Worm (Caenorhabditis elegans) whole organism, late embryonic: ENCODE measurements around the gene F32H5.1.

Experiments used
- C38D4.7 ChIP-seq: fragments of 200-800 bp; sonication (Bioruptor generic); optimal IDR thresholded peaks from 2 replicates; lab custom pipeline; 2018; ENCODE audit warnings: mild to moderate bottlenecking, missing genetic modification characterization, moderate library complexity, missing compliant biosample characterization
- K02D7.2 ChIP-seq: sonication (generic microtip); optimal IDR thresholded peaks from 2 replicates; lab custom pipeline; 2017; ENCODE audit warnings: mild to moderate bottlenecking, missing genetic modification characterization, missing compliant biosample characterization
- K09A11.1 ChIP-seq: sonication (generic microtip); optimal IDR thresholded peaks from 2 replicates; lab custom pipeline; 2017; ENCODE audit warnings: antibody characterized with exemption, mild to moderate bottlenecking, missing genetic modification characterization, missing compliant biosample characterization; ENCODE audit not compliant: insufficient read depth
- T23F11.4 ChIP-seq: fragments of 200-800 bp; sonication (Bioruptor generic); optimal IDR thresholded peaks from 2 replicates; lab custom pipeline; 2018; ENCODE audit warnings: mild to moderate bottlenecking, missing genetic modification characterization, missing compliant biosample characterization
- ahr-1 ChIP-seq: sonication (generic microtip); optimal IDR thresholded peaks from 2 replicates; lab custom pipeline; 2016; ENCODE audit warnings: missing genetic modification characterization, missing compliant biosample characterization
- ama-1 ChIP-seq: fragments of 150-350 bp; optimal IDR thresholded peaks from 2 replicates; lab custom pipeline; 2014
- ceh-14 ChIP-seq: sonication (generic microtip); optimal IDR thresholded peaks from 2 replicates; lab custom pipeline; 2016; ENCODE audit warnings: missing genotype, missing genetic modification characterization, missing compliant biosample characterization
- ceh-18 ChIP-seq: sonication (generic microtip); optimal IDR thresholded peaks from 2 replicates; lab custom pipeline; 2016; ENCODE audit warnings: missing genetic modification characterization, missing compliant biosample characterization
- ceh-19 ChIP-seq: fragments of 200-800 bp; sonication (Bioruptor generic); optimal IDR thresholded peaks from 2 replicates; lab custom pipeline; 2018; ENCODE audit warnings: mild to moderate bottlenecking, missing genetic modification characterization, missing compliant biosample characterization
- ceh-22 ChIP-seq: sonication (generic microtip); optimal IDR thresholded peaks from 2 replicates; lab custom pipeline; 2017; ENCODE audit warnings: missing biosample characterization, missing genetic modification characterization
- ceh-24 ChIP-seq: sonication (generic microtip); optimal IDR thresholded peaks from 2 replicates; lab custom pipeline; 2016; ENCODE audit warnings: mild to moderate bottlenecking, missing genetic modification characterization, missing compliant biosample characterization
- ceh-30 ChIP-seq: fragments of 150-350 bp; optimal IDR thresholded peaks from 2 replicates; lab custom pipeline; 2014; ENCODE audit warnings: missing biosample characterization, missing genetic modification characterization
- ceh-9 ChIP-seq: sonication (generic microtip); optimal IDR thresholded peaks from 2 replicates; lab custom pipeline; 2016; ENCODE audit warnings: mild to moderate bottlenecking, missing genetic modification characterization, inconsistent platforms, missing compliant biosample characterization
- che-1 ChIP-seq: sonication (generic microtip); optimal IDR thresholded peaks from 2 replicates; lab custom pipeline; 2016; ENCODE audit warnings: mild to moderate bottlenecking, missing genetic modification characterization, missing compliant biosample characterization
- dmd-4 ChIP-seq: sonication (generic microtip); optimal IDR thresholded peaks from 2 replicates; lab custom pipeline; 2016; ENCODE audit warnings: borderline replicate concordance, missing genetic modification characterization, missing compliant biosample characterization
- dve-1 ChIP-seq: sonication (generic microtip); optimal IDR thresholded peaks from 2 replicates; lab custom pipeline; 2017; ENCODE audit warnings: antibody characterized with exemption, mild to moderate bottlenecking, missing genetic modification characterization, missing compliant biosample characterization
- elt-2 ChIP-seq: sonication (generic microtip); optimal IDR thresholded peaks from 2 replicates; lab custom pipeline; 2016; ENCODE audit warnings: missing genetic modification reagents, missing genetic modification characterization, missing compliant biosample characterization
- ets-4 ChIP-seq: sonication (generic microtip); optimal IDR thresholded peaks from 2 replicates; lab custom pipeline; 2016; ENCODE audit warnings: missing genetic modification characterization, missing compliant biosample characterization
- fax-1 ChIP-seq: sonication (generic microtip); optimal IDR thresholded peaks from 2 replicates; lab custom pipeline; 2016; ENCODE audit warnings: missing genotype, missing genetic modification characterization, missing compliant biosample characterization
- fkh-6 ChIP-seq: sonication (generic microtip); optimal IDR thresholded peaks from 2 replicates; lab custom pipeline; 2016; ENCODE audit warnings: missing genetic modification characterization, missing compliant biosample characterization
- gmeb-2 ChIP-seq: sonication (generic microtip); optimal IDR thresholded peaks from 2 replicates; lab custom pipeline; 2016; ENCODE audit warnings: missing genetic modification characterization, inconsistent platforms, missing compliant biosample characterization
- hlh-15 ChIP-seq: sonication (generic microtip); optimal IDR thresholded peaks from 2 replicates; lab custom pipeline; 2016; ENCODE audit warnings: missing genetic modification characterization, missing compliant biosample characterization
- hlh-30 ChIP-seq: sonication (generic microtip); optimal IDR thresholded peaks from 2 replicates; lab custom pipeline; 2017; ENCODE audit warnings: antibody characterized with exemption, missing genetic modification characterization, missing compliant biosample characterization; ENCODE audit not compliant: insufficient read depth
- hlh-8 ChIP-seq: sonication (generic microtip); optimal IDR thresholded peaks from 2 replicates; lab custom pipeline; 2016; ENCODE audit warnings: missing genotype, missing genetic modification characterization, missing compliant biosample characterization
- madf-2 ChIP-seq: sonication (generic microtip); optimal IDR thresholded peaks from 2 replicates; lab custom pipeline; 2017; ENCODE audit warnings: missing genetic modification characterization, missing compliant biosample characterization
- mec-3 ChIP-seq: sonication (generic microtip); optimal IDR thresholded peaks from 2 replicates; lab custom pipeline; 2016; ENCODE audit warnings: borderline replicate concordance, missing genetic modification characterization, missing compliant biosample characterization
- nfya-1 ChIP-seq: sonication (generic microtip); optimal IDR thresholded peaks from 2 replicates; lab custom pipeline; 2017; ENCODE audit warnings: missing genetic modification characterization, mild to moderate bottlenecking, missing compliant biosample characterization, antibody characterized with exemption, moderate library complexity
- nhr-232 ChIP-seq: sonication (generic microtip); optimal IDR thresholded peaks from 2 replicates; lab custom pipeline; 2016; ENCODE audit warnings: missing genetic modification characterization, missing compliant biosample characterization
- odd-2 ChIP-seq: sonication (generic microtip); optimal IDR thresholded peaks from 2 replicates; lab custom pipeline; 2017; ENCODE audit warnings: antibody characterized with exemption, mild to moderate bottlenecking, missing genetic modification characterization, missing compliant biosample characterization
- pat-9 ChIP-seq: fragments of 200-800 bp; sonication (Bioruptor generic); optimal IDR thresholded peaks from 2 replicates; lab custom pipeline; 2018; ENCODE audit warnings: mild to moderate bottlenecking, missing genetic modification characterization, moderate library complexity, missing compliant biosample characterization
- pha-2 ChIP-seq: sonication (generic microtip); optimal IDR thresholded peaks from 2 replicates; lab custom pipeline; 2017; ENCODE audit warnings: mild to moderate bottlenecking, missing genetic modification characterization, missing compliant biosample characterization
- pha-4 ChIP-seq: fragments of 150-350 bp; optimal IDR thresholded peaks from 2 replicates; lab custom pipeline; 2018; ENCODE audit warnings: missing biosample characterization, missing genetic modification reagents, missing genetic modification characterization
- ref-2 ChIP-seq: sonication (generic microtip); optimal IDR thresholded peaks from 2 replicates; lab custom pipeline; 2016; ENCODE audit warnings: missing genetic modification characterization, missing compliant biosample characterization
- sdc-2 ChIP-seq: sonication (generic microtip); optimal IDR thresholded peaks from 2 replicates; lab custom pipeline; 2016; ENCODE audit warnings: missing genotype, missing genetic modification characterization, missing compliant biosample characterization
- sox-2 ChIP-seq: fragments of 200-800 bp; sonication (Bioruptor generic); IDR thresholded peaks from 2 replicates; pipeline ENCODE4 v1.3.6; 2022; ENCODE audit warnings: missing genetic modification reagents, missing genetic modification characterization, missing compliant biosample characterization
- sox-4 ChIP-seq: sonication (generic microtip); optimal IDR thresholded peaks from 2 replicates; lab custom pipeline; 2017; ENCODE audit warnings: mild to moderate bottlenecking, missing genetic modification characterization, inconsistent platforms, missing compliant biosample characterization
- syd-9 ChIP-seq: sonication (generic microtip); optimal IDR thresholded peaks from 2 replicates; lab custom pipeline; 2016; ENCODE audit warnings: mild to moderate bottlenecking, missing genetic modification characterization, moderate library complexity, missing compliant biosample characterization
- tbx-7 ChIP-seq: sonication (generic microtip); optimal IDR thresholded peaks from 2 replicates; lab custom pipeline; 2016; ENCODE audit warnings: missing genotype, missing genetic modification characterization, missing compliant biosample characterization
- ttx-3 ChIP-seq: sonication (generic microtip); optimal IDR thresholded peaks from 2 replicates; lab custom pipeline; 2016; ENCODE audit warnings: missing genetic modification reagents, missing genetic modification characterization, missing compliant biosample characterization
- unc-55 ChIP-seq: sonication (generic microtip); optimal IDR thresholded peaks from 2 replicates; lab custom pipeline; 2017; ENCODE audit warnings: missing biosample characterization, missing genetic modification reagents, missing genetic modification characterization
- unc-86 ChIP-seq: sonication (generic microtip); optimal IDR thresholded peaks from 2 replicates; lab custom pipeline; 2016; ENCODE audit warnings: missing genetic modification characterization, missing compliant biosample characterization
- zip-5 ChIP-seq: sonication (generic microtip); optimal IDR thresholded peaks from 2 replicates; lab custom pipeline; 2016; ENCODE audit warnings: missing genetic modification characterization, missing compliant biosample characterization
- ztf-16 ChIP-seq: sonication (generic microtip); optimal IDR thresholded peaks from 2 replicates; lab custom pipeline; 2017; ENCODE audit warnings: missing genetic modification characterization, missing compliant biosample characterization

F32H5.1 gene

DNA sequence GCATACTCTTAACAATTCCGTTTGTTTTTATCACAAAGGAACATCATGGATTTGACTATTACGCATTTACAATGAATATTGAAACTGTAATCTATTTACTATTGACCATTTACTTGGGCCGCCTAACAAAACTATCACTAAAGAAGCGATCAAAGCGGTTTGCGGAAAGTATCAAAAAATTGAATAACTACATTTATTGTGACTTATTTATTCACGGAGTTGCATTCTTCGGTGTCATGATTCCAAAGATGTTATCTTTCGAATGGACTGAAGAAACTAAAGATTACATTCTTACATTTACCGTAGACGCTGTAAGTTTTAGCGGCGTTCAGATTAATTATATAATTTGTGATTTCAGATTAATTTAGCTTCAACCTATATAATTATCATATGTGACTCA, 6.4 kb upstream of the F32H5.1 start:
- TF ChIP-seq che-1 (tag; lab: Kevin White, UChicago) (no peak), ceh-19 (GFP tag; lab: Kevin White, UChicago) (no peak), hlh-8 (tag; lab: Kevin White, UChicago) (no peak), pha-4 (tag; lab: Kevin White, UChicago) (no peak), zip-5 (tag; lab: Kevin White, UChicago) (no peak), tbx-7 (no peak), hlh-15 (tag; lab: Kevin White, UChicago) (no peak), sox-4 (no peak), elt-2 (no peak), ets-4 (tag; lab: Kevin White, UChicago) (no peak), C38D4.7 (GFP tag; lab: Kevin White, UChicago) (no peak), sdc-2 (tag; lab: Kevin White, UChicago) (no peak), odd-2 (tag; lab: Kevin White, UChicago) (no peak), ceh-9 (tag; lab: Kevin White, UChicago) (no peak), hlh-30 (tag; lab: Kevin White, UChicago) (no peak), ceh-14 (no peak), gmeb-2 (no peak), sox-2 (GFP tag; lab: Robert Waterston, UW) (no peak)

DNA sequence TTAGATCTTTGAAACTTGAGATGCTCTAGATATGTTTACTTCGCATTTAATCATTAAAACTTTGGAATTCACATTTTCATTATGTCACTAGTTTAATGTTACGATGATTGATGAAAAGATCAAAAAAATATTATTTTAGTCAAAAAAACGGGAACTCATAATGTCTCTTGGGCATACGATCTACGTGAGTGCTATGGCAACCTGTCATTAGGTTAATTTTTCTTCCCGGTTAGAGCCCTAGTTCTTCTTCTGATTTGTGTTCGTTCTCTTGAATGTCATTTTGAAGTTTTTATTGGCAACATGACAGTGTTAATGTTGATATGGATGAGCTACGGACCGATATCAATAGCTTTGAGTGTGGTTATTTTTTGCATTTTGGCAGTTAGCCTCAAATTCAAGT, 5.6 kb upstream of the F32H5.1 start, which contains the start of gene srg-46:
Gene srg-46, plus strand, starts transcription at position 301 of the 400 bp plus-strand sequence.
- TF ChIP-seq fax-1: no peak
- no peak for TF ChIP-seq ama-1 (lab: Kevin White, UChicago)
- TF ChIP-seq nfya-1 (tag; lab: Kevin White, UChicago): no peak
- no peak for TF ChIP-seq pat-9 (tag; lab: Kevin White, UChicago)
- TF ChIP-seq ceh-24 (tag; lab: Kevin White, UChicago): no peak
- no peak for TF ChIP-seq ref-2 (tag; lab: Kevin White, UChicago)

DNA sequence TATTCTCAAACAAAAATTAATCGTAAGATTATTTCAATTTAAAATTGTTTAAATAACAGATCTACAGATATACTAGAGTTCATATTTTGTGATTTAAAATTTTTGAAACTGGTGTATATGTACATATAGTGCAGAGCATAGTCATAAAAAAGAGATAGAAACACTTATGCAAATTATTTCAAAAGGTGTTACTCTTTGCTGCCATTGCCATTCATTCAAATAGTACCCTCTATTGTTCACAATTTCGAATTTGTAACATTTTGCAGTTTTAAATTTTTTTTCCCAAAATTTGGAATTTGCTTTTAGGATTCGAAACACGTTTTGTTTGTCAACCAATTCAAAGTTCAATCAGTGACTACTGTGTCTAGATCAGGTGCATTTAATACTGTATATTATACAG, 2.4 kb upstream of the F32H5.1 start, which contains the start of gene F32H5.4:
Gene F32H5.4, plus strand, starts transcription at position 301 of the 400 bp plus-strand sequence.
- no peak for TF ChIP-seq zip-5 (tag; lab: Kevin White, UChicago)
- no peak for TF ChIP-seq ceh-22 (tag; lab: Kevin White, UChicago)
- no peak for TF ChIP-seq sox-4
- TF ChIP-seq syd-9 (tag; lab: Kevin White, UChicago): no peak
- TF ChIP-seq gmeb-2: no peak
- TF ChIP-seq K09A11.1: no peak
- no peak for TF ChIP-seq madf-2 (tag; lab: Kevin White, UChicago)
- no peak for TF ChIP-seq sdc-2 (tag; lab: Kevin White, UChicago)
- TF ChIP-seq dve-1 (tag; lab: Kevin White, UChicago): no peak
- no peak for TF ChIP-seq unc-55
- no peak for TF ChIP-seq ahr-1
- TF ChIP-seq T23F11.4: no peak
- no peak for TF ChIP-seq ztf-16 (tag; lab: Kevin White, UChicago)
- TF ChIP-seq dmd-4: no peak
- TF ChIP-seq ttx-3: no peak
- no peak for TF ChIP-seq C38D4.7 (GFP tag; lab: Kevin White, UChicago)
- no peak for TF ChIP-seq unc-86 (tag; lab: Kevin White, UChicago)

DNA sequence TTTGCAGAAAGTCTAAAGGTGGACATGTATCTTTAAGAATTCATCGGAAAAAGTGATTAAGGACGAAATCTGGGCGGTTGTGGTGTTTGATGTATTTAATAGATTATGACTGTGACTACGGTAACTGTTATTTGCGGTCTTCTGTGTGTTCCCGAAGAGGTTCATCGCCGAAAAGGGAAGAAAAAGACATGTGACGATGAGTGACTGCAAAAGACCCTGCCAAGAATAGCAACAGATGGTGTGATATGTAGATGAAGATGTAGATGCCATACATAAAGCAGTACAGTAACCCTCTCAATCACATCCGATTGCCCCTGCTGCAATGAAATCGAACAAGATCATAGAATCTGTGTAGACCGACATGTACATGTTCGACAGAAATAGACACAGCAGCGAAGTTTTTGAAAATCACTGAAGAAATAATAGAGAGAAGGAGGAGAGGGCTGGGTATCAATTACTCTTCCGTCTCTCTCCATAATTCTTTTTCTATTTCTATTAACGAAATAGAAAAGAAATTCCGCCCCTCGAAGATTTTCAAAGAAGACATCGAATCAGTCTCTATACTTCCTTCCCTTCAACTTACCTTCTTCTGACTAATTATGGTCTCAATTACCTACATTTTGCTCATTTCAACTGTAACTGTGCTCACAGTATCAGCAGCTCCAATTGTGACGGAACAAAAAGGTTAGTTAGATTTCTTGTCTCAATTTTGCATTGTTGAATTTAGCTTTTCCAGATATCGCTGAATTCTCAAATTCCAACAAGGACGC, 1.2 kb upstream of the F32H5.1 start, which contains the start of gene F32H5.3:
Gene F32H5.3, plus strand, starts transcription at position 513 of the 770 bp plus-strand sequence.
- TF ChIP-seq hlh-8 (tag; lab: Kevin White, UChicago): no peak
- no peak for TF ChIP-seq pha-2 (tag; lab: Kevin White, UChicago)
- no peak for TF ChIP-seq T23F11.4
- TF ChIP-seq ceh-30 (tag; lab: Kevin White, UChicago): no peak
- no peak for TF ChIP-seq zip-5 (tag; lab: Kevin White, UChicago)
- no peak for TF ChIP-seq nhr-232 (tag; lab: Kevin White, UChicago)
- TF ChIP-seq ztf-16 (tag; lab: Kevin White, UChicago): no peak
- no peak for TF ChIP-seq ceh-14
- TF ChIP-seq K02D7.2 (tag; lab: Kevin White, UChicago): no peak
- no peak for TF ChIP-seq madf-2 (tag; lab: Kevin White, UChicago)
- TF ChIP-seq mec-3 (tag; lab: Kevin White, UChicago): no peak
- TF ChIP-seq ceh-18: no peak
- no peak for TF ChIP-seq tbx-7
- no peak for TF ChIP-seq hlh-30 (tag; lab: Kevin White, UChicago)
- no peak for TF ChIP-seq ttx-3
- TF ChIP-seq fkh-6 (tag; lab: Kevin White, UChicago): no peak
